Worm (Caenorhabditis elegans) whole organism, L3 larva: ENCODE data around the gene srxa-14.

Experiments used
- R02D3.7 ChIP-seq: fragments of 150-350 bp; optimal IDR thresholded peaks from 2 replicates; lab custom pipeline; 2014; ENCODE audit warnings: missing biosample characterization, missing genetic modification characterization
- ZK546.5 ChIP-seq: sonication (generic microtip); optimal IDR thresholded peaks from 2 replicates; lab custom pipeline; 2017; ENCODE audit warnings: missing biosample characterization, missing genetic modification characterization
- aly-2 ChIP-seq: fragments of 150-350 bp; optimal IDR thresholded peaks from 2 replicates; lab custom pipeline; 2014; ENCODE audit warnings: missing biosample characterization, missing genetic modification characterization
- ama-1 ChIP-seq: fragments of 150-350 bp; optimal IDR thresholded peaks from 2 replicates; lab custom pipeline; 2018
- ceh-16 ChIP-seq: sonication (generic microtip); optimal IDR thresholded peaks from 2 replicates; lab custom pipeline; 2017; ENCODE audit warnings: missing biosample characterization, missing genetic modification characterization
- ceh-28 ChIP-seq: fragments of 150-350 bp; optimal IDR thresholded peaks from 2 replicates; lab custom pipeline; 2014; ENCODE audit warnings: missing biosample characterization, missing genetic modification reagents, missing genetic modification characterization
- ceh-9 ChIP-seq: sonication (generic microtip); optimal IDR thresholded peaks from 2 replicates; lab custom pipeline; 2018; ENCODE audit warnings: missing biosample characterization, missing genetic modification characterization
- daf-12 ChIP-seq: fragments of 150-350 bp; optimal IDR thresholded peaks from 2 replicates; lab custom pipeline; 2014; ENCODE audit warnings: missing biosample characterization, missing genetic modification reagents, missing genetic modification characterization
- egl-5 ChIP-seq: fragments of 150-350 bp; optimal IDR thresholded peaks from 2 replicates; lab custom pipeline; 2017; ENCODE audit warnings: missing biosample characterization, missing genetic modification reagents, missing genetic modification characterization, inconsistent platforms
- elt-1 ChIP-seq: fragments of 150-350 bp; optimal IDR thresholded peaks from 2 replicates; lab custom pipeline; 2014; ENCODE audit warnings: missing biosample characterization, missing genetic modification characterization
- elt-2 ChIP-seq: sonication (generic microtip); optimal IDR thresholded peaks from 2 replicates; lab custom pipeline; 2016; ENCODE audit warnings: missing genetic modification reagents, mild to moderate bottlenecking, missing genetic modification characterization, missing compliant biosample characterization
- elt-3 ChIP-seq, 3 experiments: fragments of 150-350 bp in 1 of 3; sonication (generic microtip) in 2 of 3; optimal IDR thresholded peaks; 2 replicates in 2 of 3; 4 replicates in 1 of 3; lab custom pipeline; 2014 to 2017; ENCODE audit warnings: missing biosample characterization in 3 of 3, missing genetic modification characterization in 3 of 3
- eor-1 ChIP-seq, 2 experiments: fragments of 150-350 bp; optimal IDR thresholded peaks; 2 replicates each; lab custom pipeline; 2014 to 2018; ENCODE audit warnings: missing biosample characterization in 2 of 2, missing genetic modification characterization in 2 of 2
- fkh-10 ChIP-seq: sonication (generic microtip); optimal IDR thresholded peaks from 2 replicates; lab custom pipeline; 2017; ENCODE audit warnings: missing biosample characterization, missing genetic modification reagents, missing genetic modification characterization
- fkh-2 ChIP-seq: fragments of 150-350 bp; optimal IDR thresholded peaks from 2 replicates; lab custom pipeline; 2014; ENCODE audit warnings: missing biosample characterization, missing genetic modification reagents, missing genetic modification characterization
- fos-1 ChIP-seq: fragments of 150-350 bp; optimal IDR thresholded peaks from 2 replicates; lab custom pipeline; 2014; ENCODE audit warnings: missing biosample characterization, missing genetic modification characterization
- jun-1 ChIP-seq: fragments of 150-350 bp; optimal IDR thresholded peaks from 2 replicates; lab custom pipeline; 2014; ENCODE audit warnings: missing biosample characterization, missing genetic modification reagents, missing genetic modification characterization
- lin-15B ChIP-seq: fragments of 150-350 bp; optimal IDR thresholded peaks from 2 replicates; lab custom pipeline; 2014; ENCODE audit warnings: missing biosample characterization, missing genetic modification characterization
- lin-39 ChIP-seq: fragments of 150-350 bp; optimal IDR thresholded peaks from 2 replicates; lab custom pipeline; 2018; ENCODE audit warnings: missing biosample characterization, missing genetic modification reagents, missing genetic modification characterization
- lsy-12 ChIP-seq: sonication (generic microtip); optimal IDR thresholded peaks from 2 replicates; lab custom pipeline; 2016; ENCODE audit warnings: mild to moderate bottlenecking, missing genetic modification characterization, missing compliant biosample characterization
- mdl-1 ChIP-seq: fragments of 150-350 bp; optimal IDR thresholded peaks from 2 replicates; lab custom pipeline; 2014; ENCODE audit warnings: missing biosample characterization, missing genetic modification characterization
- mml-1 ChIP-seq: fragments of 150-350 bp; sonication (generic microtip); optimal IDR thresholded peaks from 3 replicates; lab custom pipeline; 2014; ENCODE audit warnings: missing biosample characterization, missing genetic modification characterization
- nfya-1 ChIP-seq: sonication (generic microtip); optimal IDR thresholded peaks from 2 replicates; lab custom pipeline; 2017; ENCODE audit warnings: missing genetic modification characterization, mild to moderate bottlenecking, missing compliant biosample characterization, antibody characterized with exemption, moderate library complexity; ENCODE audit not compliant: insufficient read depth
- nhr-11 ChIP-seq: fragments of 150-350 bp; optimal IDR thresholded peaks from 2 replicates; lab custom pipeline; 2014; ENCODE audit warnings: missing biosample characterization, missing genetic modification characterization
- nhr-23 ChIP-seq: fragments of 150-350 bp; optimal IDR thresholded peaks from 2 replicates; lab custom pipeline; 2014; ENCODE audit warnings: missing biosample characterization, missing genetic modification reagents, missing genetic modification characterization
- nhr-25 ChIP-seq: sonication (generic microtip); optimal IDR thresholded peaks from 2 replicates; lab custom pipeline; 2017; ENCODE audit warnings: missing biosample characterization, missing genetic modification characterization
- nhr-28 ChIP-seq: fragments of 150-350 bp; optimal IDR thresholded peaks from 2 replicates; lab custom pipeline; 2014; ENCODE audit warnings: missing biosample characterization, missing genetic modification characterization
- nhr-67 ChIP-seq: fragments of 150-350 bp; optimal IDR thresholded peaks from 2 replicates; lab custom pipeline; 2014; ENCODE audit warnings: missing biosample characterization, missing genetic modification characterization
- nhr-77 ChIP-seq: fragments of 150-350 bp; optimal IDR thresholded peaks from 2 replicates; lab custom pipeline; 2014; ENCODE audit warnings: missing biosample characterization, missing genetic modification characterization
- pha-4 ChIP-seq: fragments of 150-350 bp; optimal IDR thresholded peaks from 2 replicates; lab custom pipeline; 2014; ENCODE audit warnings: missing biosample characterization, missing genetic modification reagents, missing genetic modification characterization
- pqm-1 ChIP-seq: fragments of 150-350 bp; optimal IDR thresholded peaks from 2 replicates; lab custom pipeline; 2017; ENCODE audit warnings: missing biosample characterization, missing genetic modification characterization, inconsistent platforms
- sea-2 ChIP-seq: fragments of 150-350 bp; sonication (generic microtip); optimal IDR thresholded peaks from 4 replicates; lab custom pipeline; 2014; ENCODE audit warnings: missing biosample characterization, missing genetic modification reagents, missing genetic modification characterization
- skn-1 ChIP-seq: fragments of 150-350 bp; optimal IDR thresholded peaks from 2 replicates; lab custom pipeline; 2014; ENCODE audit warnings: missing biosample characterization, missing genetic modification characterization
- snpc-4 ChIP-seq: fragments of 150-350 bp; optimal IDR thresholded peaks from 2 replicates; lab custom pipeline; 2014; ENCODE audit warnings: missing biosample characterization, missing genetic modification characterization
- tbx-2 ChIP-seq: sonication (generic microtip); optimal IDR thresholded peaks from 2 replicates; lab custom pipeline; 2016; ENCODE audit warnings: mild to moderate bottlenecking, missing genetic modification characterization, missing compliant biosample characterization
- unc-39 ChIP-seq: sonication (generic microtip); optimal IDR thresholded peaks from 4 replicates; lab custom pipeline; 2017; ENCODE audit warnings: missing biosample characterization, missing genetic modification characterization
- unc-62 ChIP-seq: fragments of 150-350 bp; sonication (generic microtip); optimal IDR thresholded peaks from 4 replicates; lab custom pipeline; 2014; ENCODE audit warnings: missing biosample characterization, missing genetic modification reagents, missing genetic modification characterization
- ztf-11 ChIP-seq: fragments of 150-350 bp; optimal IDR thresholded peaks from 2 replicates; lab custom pipeline; 2014; ENCODE audit warnings: missing biosample characterization, missing genetic modification characterization
- ztf-4 ChIP-seq: fragments of 150-350 bp; optimal IDR thresholded peaks from 2 replicates; lab custom pipeline; 2014; ENCODE audit warnings: missing biosample characterization, missing genetic modification characterization

srxa-14 gene

ce11 chrV:20654350-20654749, 15.0 kb downstream of the srxa-14 start, which contains the start of gene mnr-1:
Gene mnr-1, plus strand, starts transcription at chrV:20654650.
- TF ChIP-seq fkh-2 (tag; lab: Kevin White, UChicago) = no peak
- no peak for TF ChIP-seq ZK546.5 (tag; lab: Kevin White, UChicago)
- no peak for TF ChIP-seq R02D3.7 (tag; lab: Kevin White, UChicago)
- TF ChIP-seq ama-1 (lab: Kevin White, UChicago) = no peak
- no peak for TF ChIP-seq unc-39
- no peak for TF ChIP-seq lsy-12 (tag; lab: Kevin White, UChicago)
- TF ChIP-seq lin-15B (tag; lab: Kevin White, UChicago) = no peak
- no peak for TF ChIP-seq lin-39
- no peak for TF ChIP-seq ztf-11
- TF ChIP-seq ceh-9 (tag; lab: Kevin White, UChicago) = no peak
- no peak for TF ChIP-seq fkh-10
- TF ChIP-seq nhr-11 (tag; lab: Kevin White, UChicago) = no peak
- TF ChIP-seq pha-4 = no peak
- TF ChIP-seq aly-2 (tag; lab: Kevin White, UChicago) = no peak

- no peak for TF ChIP-seq unc-39
Measured at ce11 chrV:20655174-20655573, 15.8 kb downstream of the srxa-14 start.

- TF ChIP-seq nhr-23 (tag; lab: Kevin White, UChicago) (no peak), ceh-28 (no peak), lin-39 (no peak)
- TF ChIP-seq, all 47 proteins: peak for 0
Measured at ce11 chrV:20656626-20657025, 17.2 kb downstream of the srxa-14 start.

- TF ChIP-seq elt-1 (tag; lab: Kevin White, UChicago) (no peak), fos-1 (no peak), nhr-77 (tag; lab: Kevin White, UChicago) (no peak), lin-39 (no peak), eor-1 (tag; optimal IDR thresholded peaks at IDR 0.05; lab: Kevin White, UChicago) (no peak), nhr-28 (tag; lab: Kevin White, UChicago) (no peak), mml-1 (no peak), elt-3 (tag; optimal IDR thresholded peaks at IDR 0.05; lab: Kevin White, UChicago) (no peak), R02D3.7 (tag; lab: Kevin White, UChicago) (no peak), elt-2 (tag; lab: Kevin White, UChicago) (no peak), ztf-4 (no peak), egl-5 (no peak)
Measured at ce11 chrV:20660025-20660424, 20.6 kb downstream of the srxa-14 start, which contains the start of gene W01F3.2. Gene W01F3.2, plus strand, starts transcription at chrV:20660325.

ce11 chrV:20662474-20662873, 23.1 kb downstream of the srxa-14 start:
- TF ChIP-seq nfya-1 (tag; lab: Kevin White, UChicago) (no peak), nhr-23 (tag; lab: Kevin White, UChicago) (peak; percentile 74)

- TF ChIP-seq nhr-77 (tag; lab: Kevin White, UChicago) (no peak), pha-4 (no peak), fos-1 (no peak), mdl-1 (no peak), pqm-1 (tag; lab: Kevin White, UChicago) (no peak), daf-12 (tag; lab: Kevin White, UChicago) (no peak), skn-1 (tag; lab: Kevin White, UChicago) (no peak), ceh-16 (tag; lab: Kevin White, UChicago) (no peak), egl-5 (no peak), unc-39 (no peak), ZK546.5 (tag; lab: Kevin White, UChicago) (no peak), fkh-10 (no peak)
- TF ChIP-seq, all 47 proteins: peak for 0
Measured at ce11 chrV:20663736-20664135, 24.3 kb downstream of the srxa-14 start.

ce11 chrV:20664930-20665329, 25.5 kb downstream of the srxa-14 start:
- TF ChIP-seq jun-1 (tag; lab: Kevin White, UChicago) (no peak), snpc-4 (no peak), ztf-11 (no peak), nhr-25 (tag; lab: Kevin White, UChicago) (no peak), sea-2 (GFP tag; lab: Kevin White, UChicago) (no peak), tbx-2 (no peak), nhr-23 (tag; lab: Kevin White, UChicago) (peak; percentile 37), nhr-67 (tag; lab: Kevin White, UChicago) (no peak), unc-62 (GFP tag; lab: Kevin White, UChicago) (no peak)
